Fruit fly (Drosophila melanogaster) whole organism, pupa: ENCODE measurements around the gene Mayo.

ENCODE experiments used
- CG15710 ChIP-seq: fragments of 200-800 bp; sonication (Bioruptor generic); optimal IDR thresholded peaks from 2 replicates; lab custom pipeline; 2018; ENCODE audit warnings: missing biosample characterization, mild to moderate bottlenecking, missing genetic modification characterization, moderate library complexity
- Ets98B ChIP-seq: fragments of 200-800 bp; sonication (Bioruptor generic); IDR thresholded peaks from 2 replicates; pipeline ENCODE4 v1.3.6; 2022; ENCODE audit warnings: missing biosample characterization, missing genetic modification characterization

dm6 chr3R:31064653-31065322, 44.2 kb downstream of the Mayo start, which contains the start of gene Sox100B:
- TF ChIP-seq Ets98B: no peak
- no peak for TF ChIP-seq CG15710 (tag; lab: Kevin White, UChicago)
